Worm (Caenorhabditis elegans): ENCODE results near the gene K09B11.5.

K09B11.5 gene

DNA sequence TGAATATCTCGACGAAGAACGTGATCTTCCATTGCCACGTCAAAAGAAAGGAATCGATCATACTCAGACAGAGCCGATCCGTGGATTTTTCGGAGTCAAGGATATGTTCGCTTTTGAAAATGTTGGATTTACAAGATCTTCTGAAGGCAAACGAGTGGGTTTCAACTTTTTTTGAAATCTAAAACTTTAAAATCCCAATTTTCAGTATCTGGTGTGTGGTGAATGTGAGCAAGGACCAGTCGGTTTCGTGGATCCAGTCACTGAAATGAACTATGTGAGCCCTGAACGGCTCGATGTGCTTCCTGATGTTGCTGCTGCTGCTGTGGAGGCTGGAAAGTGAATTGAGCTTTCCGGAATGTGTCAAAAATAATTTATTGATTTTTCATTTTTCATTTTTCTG is 46.9 kb downstream of the K09B11.5 start, which contains the start of gene lsm-3:
TSS of gene lsm-3 (plus strand) at position 301 of the 400 bp plus-strand sequence.
- TF ChIP-seq him-1 (tag; optimal IDR thresholded peaks at IDR 0.05) (no peak), dao-5 (tag; optimal IDR thresholded peaks at IDR 0.05) (no peak), W03F9.2 (tag; optimal IDR thresholded peaks at IDR 0.05) (no peak)

DNA sequence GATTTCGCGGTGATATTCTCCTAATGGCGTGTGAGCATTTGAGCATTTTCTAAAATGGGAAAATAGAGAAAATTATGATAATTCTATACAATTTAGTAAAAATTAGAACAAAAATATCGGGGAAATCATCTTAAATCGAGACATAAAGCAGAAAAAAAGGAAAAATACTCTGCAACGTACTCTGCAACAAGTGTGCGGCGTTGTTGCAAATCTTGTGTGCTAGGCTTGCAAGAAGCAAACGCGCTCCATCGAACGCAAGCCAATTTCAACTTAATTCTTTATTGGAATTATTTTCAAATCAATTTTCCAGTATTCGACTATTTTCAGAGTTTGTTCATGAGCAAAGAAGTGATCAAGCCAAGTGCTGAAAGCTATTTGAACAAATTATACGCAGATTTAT is 47.8 kb downstream of the K09B11.5 start, which contains the start of the genes Y62E10A.20, Y62E10A.23 and mdt-9:
TSS of gene Y62E10A.20 (minus strand) at position 49 of the 400 bp plus-strand sequence.
TSS of gene Y62E10A.23 (plus strand) at position 282 of the 400 bp plus-strand sequence.
TSS of gene mdt-9 (plus strand) at position 338 of the 400 bp plus-strand sequence.
- TF ChIP-seq W03F9.2 (tag; optimal IDR thresholded peaks at IDR 0.05) (peak; percentile 85), him-1 (tag; optimal IDR thresholded peaks at IDR 0.05) (peak; percentile 22), dao-5 (tag; optimal IDR thresholded peaks at IDR 0.05) (no peak)

DNA sequence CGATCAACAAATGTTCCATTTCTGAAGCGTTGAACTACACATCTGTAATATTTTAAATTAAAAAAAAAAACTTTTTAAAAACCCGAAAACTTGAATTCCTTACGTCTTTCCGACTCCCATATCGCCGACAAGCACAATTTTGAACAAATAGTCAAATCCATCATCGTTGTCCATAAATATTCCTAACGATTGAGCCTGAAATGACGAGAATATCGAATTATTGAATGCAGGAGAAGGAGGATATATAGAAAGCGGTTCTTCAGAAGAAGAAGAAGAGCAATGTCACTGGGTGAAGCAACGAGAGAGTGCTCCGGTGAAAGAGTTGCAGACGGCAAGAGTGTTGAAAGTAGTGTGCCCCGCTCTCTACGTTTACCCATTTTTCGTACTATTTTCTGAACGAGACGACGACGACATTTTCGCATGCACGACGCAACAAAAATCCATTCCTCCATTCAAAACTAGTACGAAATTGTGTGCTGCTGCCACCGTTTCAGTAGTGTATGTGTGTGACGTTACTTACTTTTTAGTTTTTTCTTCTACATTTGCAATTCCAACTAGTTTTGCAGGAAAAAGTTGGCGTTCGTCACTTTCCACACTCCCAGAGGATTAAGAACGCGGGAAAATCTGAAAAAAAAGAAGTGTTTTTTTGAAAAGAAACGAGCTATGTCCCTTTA is 49.9 kb downstream of the K09B11.5 start, which contains the start of gene rab-19:
TSS of gene rab-19 (minus strand) at position 624 of the 674 bp plus-strand sequence.
- TF ChIP-seq W03F9.2 (tag; optimal IDR thresholded peaks at IDR 0.05) (no peak), him-1 (tag; optimal IDR thresholded peaks at IDR 0.05) (no peak), dao-5 (tag; optimal IDR thresholded peaks at IDR 0.05) (no peak)

DNA sequence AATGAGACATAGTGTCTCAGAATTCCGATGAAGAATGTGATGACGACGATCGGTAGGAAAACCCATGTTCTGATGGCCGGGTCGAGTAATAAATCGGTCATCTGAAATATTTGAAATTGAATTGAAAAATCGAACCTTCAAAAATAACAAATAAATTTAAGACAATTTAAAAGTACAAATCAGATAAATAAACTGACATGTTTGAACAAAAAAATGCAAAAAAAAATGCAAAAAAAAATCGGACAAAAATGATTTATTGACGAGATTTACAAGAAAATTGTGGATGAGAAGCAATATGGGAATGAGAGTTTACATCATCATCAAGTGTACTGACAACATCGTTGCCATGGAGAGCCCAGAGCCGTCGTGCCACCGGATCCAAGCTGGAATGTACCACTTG is 52.0 kb downstream of the K09B11.5 start, which contains the start of gene emc-3:
TSS of gene emc-3 (minus strand) at position 101 of the 400 bp plus-strand sequence.
- TF ChIP-seq W03F9.2 (tag; optimal IDR thresholded peaks at IDR 0.05) (no peak), dao-5 (tag; optimal IDR thresholded peaks at IDR 0.05) (no peak), him-1 (tag; optimal IDR thresholded peaks at IDR 0.05) (no peak)
